Fruit fly (Drosophila melanogaster) whole organism, prepupa: Measurements from ENCODE around the gene HHEX.

Source experiments
- CG10669 ChIP-seq: fragments of 200-800 bp; sonication (Bioruptor generic); optimal IDR thresholded peaks from 3 replicates; lab custom pipeline; 2018; ENCODE audit warnings: missing biosample characterization, mild to moderate bottlenecking, missing genetic modification characterization, moderate library complexity
- CG11902 ChIP-seq: fragments of 200-800 bp; sonication (Bioruptor generic); optimal IDR thresholded peaks from 3 replicates; lab custom pipeline; 2016; ENCODE audit warnings: missing biosample characterization, missing genetic modification characterization
- CG1621 ChIP-seq: fragments of 200-800 bp; sonication (Bioruptor generic); optimal IDR thresholded peaks from 3 replicates; lab custom pipeline; 2018; ENCODE audit warnings: missing biosample characterization, mild to moderate bottlenecking, missing genetic modification characterization
- CG3032 ChIP-seq: fragments of 200-800 bp; optimal IDR thresholded peaks from 2 replicates; lab custom pipeline; 2019; ENCODE audit warnings: missing biosample characterization, mild to moderate bottlenecking, missing genetic modification characterization, moderate library complexity
- CG31627 ChIP-seq: fragments of 200-800 bp; sonication (Bioruptor generic); optimal IDR thresholded peaks from 3 replicates; lab custom pipeline; 2016; ENCODE audit warnings: missing biosample characterization, missing genetic modification characterization
- CG34406 ChIP-seq: fragments of 200-800 bp; sonication (Bioruptor generic); optimal IDR thresholded peaks from 3 replicates; lab custom pipeline; 2016; ENCODE audit warnings: missing biosample characterization, missing genetic modification characterization
- CG3919 ChIP-seq: fragments of 200-800 bp; sonication (Bioruptor generic); optimal IDR thresholded peaks from 3 replicates; lab custom pipeline; 2016; ENCODE audit warnings: missing biosample characterization, missing genetic modification characterization
- CG4318 ChIP-seq: fragments of 200-800 bp; sonication (Bioruptor generic); optimal IDR thresholded peaks from 3 replicates; lab custom pipeline; 2017; ENCODE audit warnings: missing biosample characterization, mild to moderate bottlenecking, missing genetic modification characterization
- CG6163 ChIP-seq: fragments of 200-800 bp; sonication (Bioruptor generic); IDR thresholded peaks from 3 replicates; pipeline ENCODE4 v1.3.6; 2022; ENCODE audit warnings: missing biosample characterization, missing genetic modification characterization
- CG6276 ChIP-seq: fragments of 200-800 bp; sonication (Bioruptor generic); optimal IDR thresholded peaks from 2 replicates; lab custom pipeline; 2017; ENCODE audit warnings: missing biosample characterization, mild to moderate bottlenecking, missing genetic modification characterization
- CG6792 ChIP-seq: fragments of 200-800 bp; sonication (Bioruptor generic); optimal IDR thresholded peaks from 3 replicates; lab custom pipeline; 2016; ENCODE audit warnings: missing biosample characterization, missing genetic modification characterization
- CG6808 ChIP-seq: fragments of 200-800 bp; sonication (Bioruptor generic); optimal IDR thresholded peaks from 3 replicates; lab custom pipeline; 2017; ENCODE audit warnings: missing biosample characterization, missing genetic modification characterization, mild to moderate bottlenecking, moderate library complexity, missing genetic modification reagents
- CG6854 ChIP-seq: fragments of 200-800 bp; sonication (Bioruptor generic); optimal IDR thresholded peaks from 2 replicates; lab custom pipeline; 2017; ENCODE audit warnings: missing biosample characterization, mild to moderate bottlenecking, missing genetic modification characterization
- CG8119 ChIP-seq: fragments of 200-800 bp; sonication (Bioruptor generic); IDR thresholded peaks from 3 replicates; pipeline ENCODE4 v1.3.6; 2022; ENCODE audit warnings: missing biosample characterization, missing genetic modification characterization
- CG8319 ChIP-seq: fragments of 200-800 bp; sonication (Bioruptor generic); optimal IDR thresholded peaks from 3 replicates; lab custom pipeline; 2016; ENCODE audit warnings: missing biosample characterization, missing genetic modification characterization
- CG8632 ChIP-seq: fragments of 200-800 bp; sonication (Bioruptor generic); optimal IDR thresholded peaks from 3 replicates; lab custom pipeline; 2016; ENCODE audit warnings: missing biosample characterization, missing genetic modification characterization
- CG9139 ChIP-seq: fragments of 200-800 bp; sonication (Bioruptor generic); optimal IDR thresholded peaks from 3 replicates; lab custom pipeline; 2017; ENCODE audit warnings: missing biosample characterization, mild to moderate bottlenecking, missing genetic modification characterization
- Eip78C ChIP-seq: fragments of 200-800 bp; sonication (Bioruptor generic); peaks from one replicate; lab custom pipeline; 2016; ENCODE audit warnings: missing biosample characterization, missing genetic modification characterization
- Eip93F ChIP-seq: fragments of 200-800 bp; sonication (Bioruptor generic); optimal IDR thresholded peaks from 2 replicates; lab custom pipeline; 2016; ENCODE audit warnings: missing biosample characterization, mild to moderate bottlenecking, missing genetic modification characterization
- Ets21C ChIP-seq: fragments of 200-800 bp; sonication (Bioruptor generic); optimal IDR thresholded peaks from 3 replicates; lab custom pipeline; 2016; ENCODE audit warnings: missing biosample characterization, missing genetic modification characterization
- Gug ChIP-seq: fragments of 200-800 bp; sonication (Bioruptor generic); IDR thresholded peaks from 2 replicates; pipeline ENCODE4 v1.3.6; 2022; ENCODE audit warnings: missing biosample characterization, missing genetic modification characterization
- Hr4 ChIP-seq: fragments of 200-800 bp; sonication (Bioruptor generic); optimal IDR thresholded peaks from 3 replicates; lab custom pipeline; 2016; ENCODE audit warnings: missing biosample characterization, missing genetic modification characterization
- Met ChIP-seq: fragments of 200-800 bp; sonication (Bioruptor generic); optimal IDR thresholded peaks from 3 replicates; lab custom pipeline; 2016; ENCODE audit warnings: missing biosample characterization, missing genetic modification characterization
- Sox102F ChIP-seq: fragments of 200-800 bp; sonication (Bioruptor generic); optimal IDR thresholded peaks from 2 replicates; lab custom pipeline; 2016; ENCODE audit warnings: missing biosample characterization, mild to moderate bottlenecking, missing genetic modification characterization
- Sox14 ChIP-seq: fragments of 200-800 bp; sonication (Bioruptor generic); optimal IDR thresholded peaks from 3 replicates; lab custom pipeline; 2016; ENCODE audit warnings: missing biosample characterization, missing genetic modification characterization
- fd59A ChIP-seq: fragments of 200-800 bp; sonication (Bioruptor generic); optimal IDR thresholded peaks from 2 replicates; lab custom pipeline; 2017; ENCODE audit warnings: missing biosample characterization, mild to moderate bottlenecking, missing genetic modification characterization, missing genetic modification reagents
- fd85E ChIP-seq: fragments of 200-800 bp; sonication (Bioruptor generic); optimal IDR thresholded peaks from 3 replicates; lab custom pipeline; 2016; ENCODE audit warnings: missing biosample characterization, missing genetic modification characterization
- fkh ChIP-seq: fragments of 200-800 bp; sonication (Bioruptor generic); optimal IDR thresholded peaks from 3 replicates; lab custom pipeline; 2017; ENCODE audit warnings: missing biosample characterization, mild to moderate bottlenecking, missing genetic modification characterization, moderate library complexity
- net ChIP-seq: fragments of 200-800 bp; sonication (Bioruptor generic); optimal IDR thresholded peaks from 3 replicates; lab custom pipeline; 2016; ENCODE audit warnings: missing biosample characterization, missing genetic modification characterization
- pdm3 ChIP-seq: fragments of 200-800 bp; sonication (Bioruptor generic); optimal IDR thresholded peaks from 3 replicates; lab custom pipeline; 2016; ENCODE audit warnings: missing biosample characterization, missing genetic modification characterization
- salr ChIP-seq, 2 experiments: fragments of 200-800 bp; sonication (Bioruptor generic); optimal IDR thresholded peaks; 3 replicates each; lab custom pipeline; 2016 to 2018; ENCODE audit warnings: missing biosample characterization in 2 of 2, missing genetic modification characterization in 2 of 2, mild to moderate bottlenecking in 1 of 2
- spab ChIP-seq: fragments of 200-800 bp; sonication (Bioruptor generic); optimal IDR thresholded peaks from 2 replicates; lab custom pipeline; 2017; ENCODE audit warnings: missing biosample characterization, mild to moderate bottlenecking, missing genetic modification characterization, missing genetic modification reagents
- ss ChIP-seq, 2 experiments: fragments of 200-800 bp; sonication (Bioruptor generic); optimal IDR thresholded peaks; 2 replicates in 1 of 2; 3 replicates in 1 of 2; lab custom pipeline; 2017 to 2018; ENCODE audit warnings: mild to moderate bottlenecking in 2 of 2, missing biosample characterization in 2 of 2, missing genetic modification characterization in 2 of 2, moderate library complexity in 1 of 2
- svp ChIP-seq: fragments of 200-800 bp; sonication (Bioruptor generic); peaks from one replicate; lab custom pipeline; 2016; ENCODE audit warnings: missing biosample characterization, missing genetic modification characterization
- topi ChIP-seq: fragments of 200-800 bp; sonication (Bioruptor generic); optimal IDR thresholded peaks from 3 replicates; lab custom pipeline; 2016; ENCODE audit warnings: missing biosample characterization, missing genetic modification characterization
- vri ChIP-seq: fragments of 200-800 bp; sonication (Bioruptor generic); optimal IDR thresholded peaks from 3 replicates; lab custom pipeline; 2016; ENCODE audit warnings: missing biosample characterization, mild to moderate bottlenecking, missing genetic modification characterization

Gene HHEX

DNA sequence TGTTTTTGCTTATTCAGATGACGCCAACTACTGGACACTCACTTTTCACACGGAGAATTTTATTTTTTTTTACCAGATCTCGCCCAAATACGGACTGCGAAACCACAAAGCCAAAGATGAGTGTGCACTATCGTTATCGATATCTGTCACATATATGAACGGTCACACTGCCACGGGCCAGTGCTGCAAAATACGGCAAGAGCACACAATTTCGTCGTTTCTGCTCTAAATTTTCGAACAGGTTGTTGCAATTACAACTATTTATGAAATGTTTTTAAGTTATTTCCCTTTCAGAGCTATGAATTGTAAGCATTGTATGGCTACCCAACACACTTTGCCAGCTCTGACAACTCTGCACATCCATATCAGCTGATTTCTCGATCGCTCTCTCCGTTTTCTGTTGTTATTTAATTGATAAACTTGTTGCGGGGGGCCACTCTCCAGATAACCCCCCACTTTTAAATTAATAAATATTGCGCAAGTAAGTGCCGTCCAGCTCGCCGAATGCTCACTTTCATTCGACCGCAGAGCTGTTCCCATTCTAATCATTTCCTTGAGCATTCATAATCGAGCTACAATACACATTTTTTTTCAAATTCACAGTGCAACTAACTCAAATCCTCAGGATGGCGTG lies 46.7 kb upstream of the HHEX start, which contains the start of the genes slmb and CG5793 (continued):
- no peak for TF ChIP-seq spab
- no peak for TF ChIP-seq CG10669 (GFP tag; lab: Kevin White, UChicago)
- TF ChIP-seq vri (GFP tag; lab: Kevin White, UChicago): peak; percentile 100
- TF ChIP-seq topi: peak; percentile 36
- no peak for TF ChIP-seq fd85E
- no peak for TF ChIP-seq Sox102F (GFP tag; lab: Kevin White, UChicago)
- TF ChIP-seq svp (GFP tag; lab: Kevin White, UChicago): no peak
- TF ChIP-seq Sox14: no peak
- no peak for TF ChIP-seq CG6854 (GFP tag; lab: Kevin White, UChicago)
- no peak for TF ChIP-seq CG1621
- no peak for TF ChIP-seq pdm3 (GFP tag; lab: Kevin White, UChicago)
- no peak for TF ChIP-seq Eip93F (GFP tag; lab: Kevin White, UChicago)
- TF ChIP-seq Hr4: no peak
- no peak for TF ChIP-seq net (GFP tag; lab: Kevin White, UChicago)
- TF ChIP-seq CG3919 (GFP tag; lab: Kevin White, UChicago): no peak
- no peak for TF ChIP-seq salr (GFP tag; optimal IDR thresholded peaks at IDR 0.05; lab: Kevin White, UChicago)
- TF ChIP-seq CG4318 (GFP tag; lab: Kevin White, UChicago): no peak
- no peak for TF ChIP-seq CG9139 (GFP tag; lab: Kevin White, UChicago)
- TF ChIP-seq CG8632 (GFP tag; lab: Kevin White, UChicago): no peak
- no peak for TF ChIP-seq CG11902
- TF ChIP-seq CG6792 (GFP tag; lab: Kevin White, UChicago): peak; percentile 40
- no peak for TF ChIP-seq Met
- TF ChIP-seq CG8119 (GFP tag; lab: Robert Waterston, UW): no peak; the same call in 2 of the 3 replicates
- peak; percentile 70 for TF ChIP-seq CG31627 (GFP tag; lab: Kevin White, UChicago)
- no peak; the same call in 2 of the 3 replicates for TF ChIP-seq CG6163 (GFP tag; lab: Robert Waterston, UW)
- peak; percentile 22 for TF ChIP-seq CG34406 (GFP tag; lab: Kevin White, UChicago)
- no peak for TF ChIP-seq CG6276 (GFP tag; lab: Kevin White, UChicago)
- no peak for TF ChIP-seq CG6808 (GFP tag; lab: Kevin White, UChicago)
- TF ChIP-seq fd59A: no peak

DNA sequence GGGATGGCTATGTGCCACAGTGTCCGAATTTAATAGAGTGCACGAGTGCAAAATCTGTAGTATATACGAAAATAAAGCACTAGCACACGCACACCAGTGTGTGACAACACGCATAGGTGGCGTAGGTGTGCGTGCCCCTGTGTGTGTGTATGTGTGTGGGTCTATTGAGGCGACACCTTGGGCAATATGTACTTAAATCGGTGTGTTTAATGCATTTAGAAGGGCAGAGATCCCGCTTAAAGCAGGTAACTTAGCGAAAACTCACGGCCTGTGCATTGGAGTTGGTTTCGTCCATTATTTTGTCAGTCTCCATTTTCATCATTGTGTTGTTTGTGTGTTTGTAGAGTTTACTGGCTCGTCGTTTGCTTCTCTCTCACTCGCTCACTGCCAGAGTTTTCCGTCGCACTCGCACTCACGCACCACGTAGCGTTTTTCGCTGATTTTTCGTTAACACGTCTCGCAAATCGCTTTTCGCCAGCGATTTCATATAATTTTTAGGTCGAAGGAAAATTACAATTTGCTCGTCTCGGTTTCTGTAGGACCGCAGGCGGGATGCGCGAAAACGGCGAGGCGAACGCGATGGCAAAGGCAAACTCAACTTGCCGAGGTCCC lies 46.1 kb upstream of the HHEX start:
- TF ChIP-seq fkh (GFP tag; lab: Kevin White, UChicago) (peak; percentile 34), pdm3 (GFP tag; lab: Kevin White, UChicago) (no peak), CG8319 (GFP tag; lab: Kevin White, UChicago) (no peak), CG4318 (GFP tag; lab: Kevin White, UChicago) (no peak), CG1621 (no peak), CG6854 (GFP tag; lab: Kevin White, UChicago) (peak; percentile 36), CG6808 (GFP tag; lab: Kevin White, UChicago) (no peak), CG3919 (GFP tag; lab: Kevin White, UChicago) (no peak), Ets21C (GFP tag; lab: Kevin White, UChicago) (no peak), Gug (GFP tag; lab: Robert Waterston, UW) (no peak), CG6163 (GFP tag; lab: Robert Waterston, UW) (no peak), Eip78C (peak; percentile 62), CG8119 (GFP tag; lab: Robert Waterston, UW) (no peak)

DNA sequence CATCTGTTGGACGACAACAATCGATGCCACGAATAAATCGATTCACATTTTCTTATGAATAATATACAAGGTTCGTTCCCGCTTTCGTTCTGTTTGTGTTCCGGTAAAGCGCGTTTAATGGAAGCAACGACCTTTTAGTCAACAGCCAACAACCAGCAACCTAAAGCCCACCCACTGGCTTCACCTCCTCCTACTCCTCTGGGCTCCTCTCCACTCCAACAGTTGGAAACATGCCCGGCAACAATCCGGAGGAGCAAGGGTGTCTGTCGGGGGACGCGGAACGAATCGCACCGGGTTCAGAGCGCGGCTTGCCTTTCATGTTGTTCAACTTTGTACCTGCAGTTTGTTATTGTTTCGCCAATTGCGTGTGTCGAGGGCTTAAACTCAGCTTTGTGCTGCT lies 43.5 kb upstream of the HHEX start:
- no peak for TF ChIP-seq CG3032 (tag; lab: Kevin White, UChicago)
- peak; percentile 83 for TF ChIP-seq svp (GFP tag; lab: Kevin White, UChicago)
- no peak for TF ChIP-seq CG9139 (GFP tag; lab: Kevin White, UChicago)
- 0 out of 3 replicates have a peak, but pooled peaks have one; percentile 2 for TF ChIP-seq CG6163 (GFP tag; lab: Robert Waterston, UW)
- TF ChIP-seq CG11902: no peak
- no peak for TF ChIP-seq spab
- TF ChIP-seq ss (GFP tag; optimal IDR thresholded peaks at IDR 0.05; lab: Kevin White, UChicago): peak in 1 of 2 experiments; percentile 15
